Worm (Caenorhabditis elegans): Measurements from ENCODE around the gene spig-7.

- TF ChIP-seq him-1 (tag; optimal IDR thresholded peaks at IDR 0.05) (no peak), F57A8.1 (GFP tag; optimal IDR thresholded peaks at IDR 0.05) (no peak), ztf-25 (GFP tag; IDR thresholded peaks at IDR 0.05) (no peak), die-1 (tag; optimal IDR thresholded peaks at IDR 0.05) (no peak), pha-4 (tag; optimal IDR thresholded peaks at IDR 0.05) (no peak), nhr-90 (tag; optimal IDR thresholded peaks at IDR 0.05) (no peak), ama-1 (optimal IDR thresholded peaks at IDR 0.05) (no peak), ama-1 (GFP tag; optimal IDR thresholded peaks at IDR 0.05) (no peak), fkh-3 (tag; optimal IDR thresholded peaks at IDR 0.05) (no peak), dpl-1 (GFP tag; optimal IDR thresholded peaks at IDR 0.05) (no peak)
These were observed 34.5 kb upstream of the spig-7 start, which contains the start of gene hacd-1 for ce11 chrV:1460069-1460468.

All from whole organism, young adult.